Fruit fly (Drosophila melanogaster) whole organism, prepupa: ENCODE data around the gene CG8870.

Experiments
- Blimp-1 ChIP-seq: fragments of 200-800 bp; sonication (Bioruptor generic); optimal IDR thresholded peaks from 3 replicates; lab custom pipeline; 2017; ENCODE audit warnings: missing biosample characterization, missing genetic modification characterization, mild to moderate bottlenecking, moderate library complexity, missing genetic modification reagents
- CG10631 ChIP-seq: fragments of 200-800 bp; sonication (Bioruptor generic); optimal IDR thresholded peaks from 2 replicates; lab custom pipeline; 2016; ENCODE audit warnings: missing biosample characterization, missing genetic modification characterization
- CG10669 ChIP-seq: fragments of 200-800 bp; sonication (Bioruptor generic); optimal IDR thresholded peaks from 3 replicates; lab custom pipeline; 2018; ENCODE audit warnings: missing biosample characterization, mild to moderate bottlenecking, missing genetic modification characterization, moderate library complexity
- CG11902 ChIP-seq: fragments of 200-800 bp; sonication (Bioruptor generic); optimal IDR thresholded peaks from 3 replicates; lab custom pipeline; 2016; ENCODE audit warnings: missing biosample characterization, missing genetic modification characterization
- CG1621 ChIP-seq: fragments of 200-800 bp; sonication (Bioruptor generic); optimal IDR thresholded peaks from 3 replicates; lab custom pipeline; 2018; ENCODE audit warnings: missing biosample characterization, mild to moderate bottlenecking, missing genetic modification characterization
- CG16779 ChIP-seq: fragments of 200-800 bp; sonication (Bioruptor generic); optimal IDR thresholded peaks from 3 replicates; lab custom pipeline; 2017; ENCODE audit warnings: missing biosample characterization, mild to moderate bottlenecking, missing genetic modification characterization
- CG31627 ChIP-seq: fragments of 200-800 bp; sonication (Bioruptor generic); optimal IDR thresholded peaks from 3 replicates; lab custom pipeline; 2016; ENCODE audit warnings: missing biosample characterization, missing genetic modification characterization
- CG32006 ChIP-seq: fragments of 200-800 bp; sonication (Bioruptor generic); optimal IDR thresholded peaks from 3 replicates; lab custom pipeline; 2017; ENCODE audit warnings: missing biosample characterization, mild to moderate bottlenecking, missing genetic modification characterization
- CG4318 ChIP-seq: fragments of 200-800 bp; sonication (Bioruptor generic); optimal IDR thresholded peaks from 3 replicates; lab custom pipeline; 2017; ENCODE audit warnings: missing biosample characterization, mild to moderate bottlenecking, missing genetic modification characterization
- CG6163 ChIP-seq: fragments of 200-800 bp; sonication (Bioruptor generic); IDR thresholded peaks from 3 replicates; pipeline ENCODE4 v1.3.6; 2022; ENCODE audit warnings: missing biosample characterization, missing genetic modification characterization
- CG6792 ChIP-seq: fragments of 200-800 bp; sonication (Bioruptor generic); optimal IDR thresholded peaks from 3 replicates; lab custom pipeline; 2016; ENCODE audit warnings: missing biosample characterization, missing genetic modification characterization
- CG6808 ChIP-seq: fragments of 200-800 bp; sonication (Bioruptor generic); optimal IDR thresholded peaks from 3 replicates; lab custom pipeline; 2017; ENCODE audit warnings: missing biosample characterization, missing genetic modification characterization, mild to moderate bottlenecking, moderate library complexity, missing genetic modification reagents
- CG7368 ChIP-seq: fragments of 200-800 bp; sonication (Bioruptor generic); optimal IDR thresholded peaks from 3 replicates; lab custom pipeline; 2016; ENCODE audit warnings: missing biosample characterization, missing genetic modification characterization
- CG8319 ChIP-seq: fragments of 200-800 bp; sonication (Bioruptor generic); optimal IDR thresholded peaks from 3 replicates; lab custom pipeline; 2016; ENCODE audit warnings: missing biosample characterization, missing genetic modification characterization
- CG9139 ChIP-seq: fragments of 200-800 bp; sonication (Bioruptor generic); optimal IDR thresholded peaks from 3 replicates; lab custom pipeline; 2017; ENCODE audit warnings: missing biosample characterization, mild to moderate bottlenecking, missing genetic modification characterization
- Eip78C ChIP-seq: fragments of 200-800 bp; sonication (Bioruptor generic); peaks from one replicate; lab custom pipeline; 2016; ENCODE audit warnings: missing biosample characterization, missing genetic modification characterization
- Eip93F ChIP-seq: fragments of 200-800 bp; sonication (Bioruptor generic); optimal IDR thresholded peaks from 2 replicates; lab custom pipeline; 2016; ENCODE audit warnings: missing biosample characterization, mild to moderate bottlenecking, missing genetic modification characterization
- Ets21C ChIP-seq: fragments of 200-800 bp; sonication (Bioruptor generic); optimal IDR thresholded peaks from 3 replicates; lab custom pipeline; 2016; ENCODE audit warnings: missing biosample characterization, missing genetic modification characterization
- Ets96B ChIP-seq: fragments of 200-800 bp; optimal IDR thresholded peaks from 2 replicates; lab custom pipeline; 2019; ENCODE audit warnings: missing biosample characterization, mild to moderate bottlenecking, missing genetic modification characterization, moderate library complexity
- Hr38 ChIP-seq: sonication (Bioruptor generic); optimal IDR thresholded peaks from 2 replicates; lab custom pipeline; 2016; ENCODE audit warnings: missing biosample characterization, missing genetic modification characterization
- Hr39 ChIP-seq: fragments of 200-800 bp; sonication (Bioruptor generic); optimal IDR thresholded peaks from 2 replicates; lab custom pipeline; 2016; ENCODE audit warnings: missing biosample characterization, missing genetic modification characterization
- Hr4 ChIP-seq: fragments of 200-800 bp; sonication (Bioruptor generic); optimal IDR thresholded peaks from 3 replicates; lab custom pipeline; 2016; ENCODE audit warnings: missing biosample characterization, missing genetic modification characterization
- Met ChIP-seq: fragments of 200-800 bp; sonication (Bioruptor generic); optimal IDR thresholded peaks from 3 replicates; lab custom pipeline; 2016; ENCODE audit warnings: missing biosample characterization, missing genetic modification characterization
- OdsH ChIP-seq: fragments of 200-800 bp; sonication (Bioruptor generic); optimal IDR thresholded peaks from 3 replicates; lab custom pipeline; 2016; ENCODE audit warnings: missing biosample characterization, missing genetic modification characterization
- Smox ChIP-seq: fragments of 200-800 bp; sonication (Bioruptor generic); optimal IDR thresholded peaks from 3 replicates; lab custom pipeline; 2016; ENCODE audit warnings: missing biosample characterization, missing genetic modification characterization
- Sox102F ChIP-seq: fragments of 200-800 bp; sonication (Bioruptor generic); optimal IDR thresholded peaks from 2 replicates; lab custom pipeline; 2016; ENCODE audit warnings: missing biosample characterization, mild to moderate bottlenecking, missing genetic modification characterization
- Sox14 ChIP-seq: fragments of 200-800 bp; sonication (Bioruptor generic); optimal IDR thresholded peaks from 3 replicates; lab custom pipeline; 2016; ENCODE audit warnings: missing biosample characterization, missing genetic modification characterization
- achi ChIP-seq: fragments of 200-800 bp; sonication (Bioruptor generic); optimal IDR thresholded peaks from 3 replicates; lab custom pipeline; 2016; ENCODE audit warnings: missing biosample characterization, missing genetic modification characterization
- acj6 ChIP-seq: fragments of 200-800 bp; sonication (Bioruptor generic); optimal IDR thresholded peaks from 3 replicates; lab custom pipeline; 2016; ENCODE audit warnings: missing biosample characterization, missing genetic modification characterization
- cyc ChIP-seq: fragments of 200-800 bp; sonication (Bioruptor generic); optimal IDR thresholded peaks from 3 replicates; lab custom pipeline; 2016; ENCODE audit warnings: missing biosample characterization, missing genetic modification characterization
- dsx ChIP-seq: fragments of 200-800 bp; optimal IDR thresholded peaks from 3 replicates; lab custom pipeline; 2019; ENCODE audit warnings: missing biosample characterization, mild to moderate bottlenecking, missing genetic modification characterization, moderate library complexity; ENCODE audit not compliant: poor library complexity, severe bottlenecking
- eg ChIP-seq: fragments of 200-800 bp; sonication (Bioruptor generic); IDR thresholded peaks from 3 replicates; pipeline ENCODE4 v1.3.6; 2022; ENCODE audit warnings: missing biosample characterization, missing genetic modification characterization
- esn ChIP-seq: fragments of 200-800 bp; sonication (Bioruptor generic); optimal IDR thresholded peaks from 2 replicates; lab custom pipeline; 2016; ENCODE audit warnings: missing biosample characterization, mild to moderate bottlenecking, missing genetic modification characterization, moderate library complexity
- fd59A ChIP-seq: fragments of 200-800 bp; sonication (Bioruptor generic); optimal IDR thresholded peaks from 2 replicates; lab custom pipeline; 2017; ENCODE audit warnings: missing biosample characterization, mild to moderate bottlenecking, missing genetic modification characterization, missing genetic modification reagents
- fd85E ChIP-seq: fragments of 200-800 bp; sonication (Bioruptor generic); optimal IDR thresholded peaks from 3 replicates; lab custom pipeline; 2016; ENCODE audit warnings: missing biosample characterization, missing genetic modification characterization
- lz ChIP-seq: fragments of 200-800 bp; sonication (Bioruptor generic); optimal IDR thresholded peaks from 3 replicates; lab custom pipeline; 2016; ENCODE audit warnings: missing biosample characterization, missing genetic modification characterization
- pdm3 ChIP-seq: fragments of 200-800 bp; sonication (Bioruptor generic); optimal IDR thresholded peaks from 3 replicates; lab custom pipeline; 2016; ENCODE audit warnings: missing biosample characterization, missing genetic modification characterization
- ss ChIP-seq, 2 experiments: fragments of 200-800 bp; sonication (Bioruptor generic); optimal IDR thresholded peaks; 2 replicates in 1 of 2; 3 replicates in 1 of 2; lab custom pipeline; 2017 to 2018; ENCODE audit warnings: mild to moderate bottlenecking in 2 of 2, missing biosample characterization in 2 of 2, missing genetic modification characterization in 2 of 2, moderate library complexity in 1 of 2
- svp ChIP-seq: fragments of 200-800 bp; sonication (Bioruptor generic); peaks from one replicate; lab custom pipeline; 2016; ENCODE audit warnings: missing biosample characterization, missing genetic modification characterization
- topi ChIP-seq: fragments of 200-800 bp; sonication (Bioruptor generic); optimal IDR thresholded peaks from 3 replicates; lab custom pipeline; 2016; ENCODE audit warnings: missing biosample characterization, missing genetic modification characterization
- vri ChIP-seq: fragments of 200-800 bp; sonication (Bioruptor generic); optimal IDR thresholded peaks from 3 replicates; lab custom pipeline; 2016; ENCODE audit warnings: missing biosample characterization, mild to moderate bottlenecking, missing genetic modification characterization

CG8870 gene

dm6 chr3R:13371840-13372680 is 7.6 kb upstream of the CG8870 start, which contains the start of the genes Lip3 and CG34309:
Gene Lip3, minus strand, starts transcription at chr3R:13371904.
Gene CG34309, plus strand, starts transcription at chr3R:13372630.
- TF ChIP-seq svp (GFP tag; lab: Kevin White, UChicago): peak; percentile 90
- TF ChIP-seq CG6163 (GFP tag; lab: Robert Waterston, UW): no peak
- peak; percentile 36 for TF ChIP-seq Blimp-1
- TF ChIP-seq Ets96B (tag; lab: Kevin White, UChicago): peak; percentile 10
- TF ChIP-seq Hr4 (GFP tag; lab: Kevin White, UChicago): no peak
- TF ChIP-seq Sox14 (GFP tag; lab: Kevin White, UChicago): peak; percentile 28
- no peak for TF ChIP-seq CG8319 (GFP tag; lab: Kevin White, UChicago)
- peak; percentile 53 for TF ChIP-seq lz (GFP tag; lab: Kevin White, UChicago)
- TF ChIP-seq Met (GFP tag; lab: Kevin White, UChicago): peak; percentile 70
- peak; percentile 39 for TF ChIP-seq acj6
- peak; percentile 86 for TF ChIP-seq vri (GFP tag; lab: Kevin White, UChicago)
- TF ChIP-seq CG31627 (GFP tag; lab: Kevin White, UChicago): peak; percentile 52
- TF ChIP-seq Sox102F (GFP tag; lab: Kevin White, UChicago): no peak
- no peak for TF ChIP-seq CG6808
- no peak for TF ChIP-seq CG7368 (GFP tag; lab: Kevin White, UChicago)
- TF ChIP-seq CG10631 (GFP tag; lab: Kevin White, UChicago): no peak
- TF ChIP-seq CG32006 (GFP tag; lab: Kevin White, UChicago): no peak
- peak; percentile 39 for TF ChIP-seq Hr39 (GFP tag; lab: Kevin White, UChicago)
- peak; percentile 46 for TF ChIP-seq Ets21C (GFP tag; lab: Kevin White, UChicago)
- TF ChIP-seq Smox (GFP tag; lab: Kevin White, UChicago): peak; percentile 72
- TF ChIP-seq OdsH (GFP tag; lab: Kevin White, UChicago): peak; percentile 35
- TF ChIP-seq achi (GFP tag; lab: Kevin White, UChicago): peak; percentile 9
- TF ChIP-seq CG6792: peak; percentile 48
- TF ChIP-seq esn: peak; percentile 85
- TF ChIP-seq cyc: peak; percentile 32
- peak; percentile 15 for TF ChIP-seq Eip93F (GFP tag; lab: Kevin White, UChicago)
- no peak for TF ChIP-seq dsx (GFP tag; lab: Kevin White, UChicago)
- no peak for TF ChIP-seq Eip78C
- TF ChIP-seq topi: peak; percentile 31
- no peak for TF ChIP-seq CG11902 (GFP tag; lab: Kevin White, UChicago)
- TF ChIP-seq CG1621 (tag; lab: Kevin White, UChicago): no peak
- peak; percentile 34 for TF ChIP-seq pdm3

dm6 chr3R:13374913-13375312 is 4.7 kb upstream of the CG8870 start:
- TF ChIP-seq CG10669 (GFP tag; lab: Kevin White, UChicago) (peak; percentile 24), lz (GFP tag; lab: Kevin White, UChicago) (no peak), fd85E (GFP tag; lab: Kevin White, UChicago) (no peak), CG6163 (GFP tag; lab: Robert Waterston, UW) (0 out of 3 replicates have a peak, but pooled peaks have one; percentile 22), Ets96B (tag; lab: Kevin White, UChicago) (peak; percentile 24), esn (peak; percentile 15)

dm6 chr3R:13381744-13382435 is 2.2 kb downstream of the CG8870 start, which contains the start of the genes mRpS21 and Droj2:
Gene mRpS21, minus strand, starts transcription at chr3R:13381809.
Gene Droj2, plus strand, starts transcription at chr3R:13382106.
- no peak for TF ChIP-seq Hr38 (GFP tag; lab: Kevin White, UChicago)
- TF ChIP-seq eg (GFP tag; lab: Robert Waterston, UW): peak; percentile 48; the same call in 2 of the 3 replicates
- TF ChIP-seq CG4318 (GFP tag; lab: Kevin White, UChicago): no peak
- peak; percentile 41 for TF ChIP-seq Ets21C (GFP tag; lab: Kevin White, UChicago)
- peak; percentile 70 for TF ChIP-seq vri (GFP tag; lab: Kevin White, UChicago)
- TF ChIP-seq fd59A (GFP tag; lab: Kevin White, UChicago): no peak
- TF ChIP-seq fd85E (GFP tag; lab: Kevin White, UChicago): no peak
- TF ChIP-seq esn: peak; percentile 32
- TF ChIP-seq ss (GFP tag; optimal IDR thresholded peaks at IDR 0.05; lab: Kevin White, UChicago): peak; percentile 14 to 55
- TF ChIP-seq achi (GFP tag; lab: Kevin White, UChicago): no peak
- peak; percentile 12 for TF ChIP-seq CG9139
- no peak for TF ChIP-seq CG6163 (GFP tag; lab: Robert Waterston, UW)
- peak; percentile 38 for TF ChIP-seq CG6808
- TF ChIP-seq acj6: peak; percentile 29
- peak; percentile 41 for TF ChIP-seq Hr39 (GFP tag; lab: Kevin White, UChicago)
- peak; percentile 11 for TF ChIP-seq Ets96B (tag; lab: Kevin White, UChicago)
- TF ChIP-seq Hr4 (GFP tag; lab: Kevin White, UChicago): peak; percentile 60
- no peak for TF ChIP-seq CG16779 (tag; lab: Kevin White, UChicago)
- TF ChIP-seq topi: peak; percentile 3
- TF ChIP-seq Sox102F (GFP tag; lab: Kevin White, UChicago): peak; percentile 13
- no peak for TF ChIP-seq CG6792
- TF ChIP-seq CG11902 (GFP tag; lab: Kevin White, UChicago): no peak
- peak; percentile 8 for TF ChIP-seq cyc
- peak; percentile 17 for TF ChIP-seq Sox14 (GFP tag; lab: Kevin White, UChicago)
